Worm (Caenorhabditis elegans) whole organism, young adult: ENCODE data around the gene B0524.5.

ENCODE experiments used
- B0261.1 ChIP-seq: sonication (generic microtip); optimal IDR thresholded peaks from 2 replicates; lab custom pipeline; 2016; ENCODE audit warnings: mild to moderate bottlenecking, missing genetic modification characterization, moderate library complexity, missing compliant biosample characterization
- K11D2.4 ChIP-seq: fragments of 200-800 bp; sonication (Bioruptor generic); IDR thresholded peaks from 2 replicates; pipeline ENCODE4 v1.3.6; 2022; ENCODE audit warnings: missing genetic modification reagents, missing genetic modification characterization, missing compliant biosample characterization
- die-1 ChIP-seq: sonication (generic microtip); optimal IDR thresholded peaks from 2 replicates; lab custom pipeline; 2016; ENCODE audit warnings: missing genotype, mild to moderate bottlenecking, missing genetic modification characterization, missing compliant biosample characterization
- dpff-1 ChIP-seq: sonication (generic microtip); optimal IDR thresholded peaks from 2 replicates; lab custom pipeline; 2017; ENCODE audit warnings: mild to moderate bottlenecking, missing genetic modification characterization, missing compliant biosample characterization
- let-526 ChIP-seq: fragments of 200-800 bp; sonication (Bioruptor generic); IDR thresholded peaks from 2 replicates; pipeline ENCODE4 v1.3.6; 2022; ENCODE audit warnings: missing genetic modification reagents, missing genetic modification characterization, missing compliant biosample characterization
- lin-35 ChIP-seq, 3 experiments: fragments of 150-350 bp in 2 of 3; sonication (generic microtip) in 1 of 3; optimal IDR thresholded peaks; 2 replicates each; lab custom pipeline; 2014 to 2018; ENCODE audit warnings: missing biosample characterization in 3 of 3, missing genetic modification characterization in 3 of 3, missing genetic modification reagents in 3 of 3
- lir-1 ChIP-seq: fragments of 200-800 bp; sonication (Bioruptor generic); conservative IDR thresholded peaks from 2 replicates; pipeline ENCODE4 v1.3.6; 2022; ENCODE audit warnings: missing genetic modification reagents, missing genetic modification characterization, missing compliant biosample characterization
- nhr-90 ChIP-seq: sonication (generic microtip); optimal IDR thresholded peaks from 2 replicates; lab custom pipeline; 2016; ENCODE audit warnings: missing genotype, mild to moderate bottlenecking, missing genetic modification characterization, missing compliant biosample characterization
- pha-4 ChIP-seq: fragments of 150-350 bp; sonication (generic microtip); optimal IDR thresholded peaks from 2 replicates; lab custom pipeline; 2014; ENCODE audit warnings: missing biosample characterization, missing genetic modification reagents, missing genetic modification characterization
- unc-130 ChIP-seq: sonication (generic microtip); optimal IDR thresholded peaks from 2 replicates; lab custom pipeline; 2016; ENCODE audit warnings: missing genetic modification reagents, missing genetic modification characterization, missing compliant biosample characterization
- unc-62 ChIP-seq: fragments of 150-350 bp; optimal IDR thresholded peaks from 2 replicates; lab custom pipeline; 2014; ENCODE audit warnings: missing biosample characterization, missing genetic modification reagents, missing genetic modification characterization

DNA sequence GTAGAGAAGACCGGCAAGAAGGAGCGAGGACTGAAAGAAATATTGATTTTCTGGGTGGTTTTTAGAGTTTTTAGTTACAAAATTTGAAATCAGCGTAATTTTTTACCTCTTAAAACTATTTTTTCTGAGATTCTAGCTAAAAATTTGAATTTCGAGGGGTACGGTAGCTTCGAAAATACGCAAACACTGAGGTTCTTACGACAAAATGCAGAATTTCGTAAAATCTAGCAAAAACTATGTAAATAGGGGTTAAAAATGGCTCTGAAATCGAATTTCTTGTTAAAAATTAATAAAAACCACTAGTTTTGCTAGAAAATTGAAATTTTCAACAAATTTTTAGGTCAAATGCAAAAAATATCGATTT, 45.9 kb upstream of the B0524.5 start:
- no peak for TF ChIP-seq let-526
- TF ChIP-seq dpff-1 (tag; lab: Kevin White, UChicago), result no peak
- no peak for TF ChIP-seq B0261.1
- no peak for TF ChIP-seq K11D2.4
- TF ChIP-seq unc-130 (GFP tag; lab: Kevin White, UChicago), result no peak
- no peak for TF ChIP-seq nhr-90 (tag; lab: Kevin White, UChicago)
- TF ChIP-seq lir-1 (GFP tag; lab: Robert Waterston, UW), result no peak
- no peak for TF ChIP-seq die-1 (tag; lab: Kevin White, UChicago)
- TF ChIP-seq lin-35 (GFP tag; optimal IDR thresholded peaks at IDR 0.05; lab: Kevin White, UChicago), result no peak
- no peak for TF ChIP-seq pha-4 (tag; lab: Kevin White, UChicago)
- no peak for TF ChIP-seq unc-62
